Worm (Caenorhabditis elegans) whole organism, mixed stage, embryonic: ENCODE measurements around the gene osm-3.

Experiments used
- M03D4.4 ChIP-seq: sonication (generic microtip); optimal IDR thresholded peaks from 2 replicates; lab custom pipeline; 2017; ENCODE audit warnings: mild to moderate bottlenecking, missing genetic modification characterization, missing compliant biosample characterization
- bed-3 ChIP-seq: fragments of 200-800 bp; sonication (Bioruptor generic); optimal IDR thresholded peaks from 3 replicates; lab custom pipeline; 2018; ENCODE audit warnings: mild to moderate bottlenecking, missing genetic modification characterization, moderate library complexity, missing compliant biosample characterization
- ceh-39 ChIP-seq: fragments of 150-350 bp; optimal IDR thresholded peaks from 2 replicates; lab custom pipeline; 2014; ENCODE audit warnings: missing biosample characterization, missing genetic modification characterization
- ceh-43 ChIP-seq: fragments of 200-800 bp; sonication (Bioruptor generic); optimal IDR thresholded peaks from 2 replicates; lab custom pipeline; 2018; ENCODE audit warnings: mild to moderate bottlenecking, missing genetic modification characterization, moderate library complexity, missing compliant biosample characterization
- ceh-83 ChIP-seq: fragments of 200-800 bp; sonication (Bioruptor generic); optimal IDR thresholded peaks from 2 replicates; lab custom pipeline; 2018; ENCODE audit warnings: mild to moderate bottlenecking, missing genetic modification characterization, missing compliant biosample characterization
- ces-1 ChIP-seq: fragments of 150-350 bp; optimal IDR thresholded peaks from 2 replicates; lab custom pipeline; 2014; ENCODE audit warnings: missing biosample characterization, missing genetic modification reagents, missing genetic modification characterization
- cnd-1 ChIP-seq: fragments of 200-800 bp; sonication (Bioruptor generic); optimal IDR thresholded peaks from 2 replicates; lab custom pipeline; 2018; ENCODE audit warnings: mild to moderate bottlenecking, missing genetic modification characterization, missing compliant biosample characterization
- drap-1 ChIP-seq: fragments of 200-800 bp; sonication (Bioruptor generic); optimal IDR thresholded peaks from 3 replicates; lab custom pipeline; 2018; ENCODE audit warnings: mild to moderate bottlenecking, missing genetic modification characterization, missing compliant biosample characterization
- flh-1 ChIP-seq: fragments of 200-800 bp; sonication (Bioruptor generic); optimal IDR thresholded peaks from 2 replicates; lab custom pipeline; 2018; ENCODE audit warnings: mild to moderate bottlenecking, missing genetic modification characterization, moderate library complexity, missing compliant biosample characterization
- ham-2 ChIP-seq: fragments of 200-800 bp; sonication (Bioruptor generic); optimal IDR thresholded peaks from 2 replicates; lab custom pipeline; 2018; ENCODE audit warnings: mild to moderate bottlenecking, missing genetic modification characterization, missing compliant biosample characterization
- lin-13 ChIP-seq: fragments of 150-350 bp; optimal IDR thresholded peaks from 2 replicates; lab custom pipeline; 2014; ENCODE audit warnings: missing biosample characterization, missing genetic modification characterization
- lin-32 ChIP-seq: fragments of 200-800 bp; sonication (Bioruptor generic); optimal IDR thresholded peaks from 2 replicates; lab custom pipeline; 2018; ENCODE audit warnings: mild to moderate bottlenecking, missing genetic modification characterization, missing compliant biosample characterization
- lsy-2 ChIP-seq: fragments of 150-350 bp; optimal IDR thresholded peaks from 2 replicates; lab custom pipeline; 2014; ENCODE audit warnings: missing biosample characterization, missing genetic modification characterization
- mab-5 ChIP-seq: fragments of 150-350 bp; optimal IDR thresholded peaks from 2 replicates; lab custom pipeline; 2014; ENCODE audit warnings: missing biosample characterization, missing genetic modification characterization
- mep-1 ChIP-seq: fragments of 150-350 bp; optimal IDR thresholded peaks from 2 replicates; lab custom pipeline; 2017; ENCODE audit warnings: missing biosample characterization, missing genetic modification reagents, missing genetic modification characterization, inconsistent platforms
- mls-2 ChIP-seq: sonication (generic microtip); optimal IDR thresholded peaks from 2 replicates; lab custom pipeline; 2016; ENCODE audit warnings: mild to moderate bottlenecking, missing genetic modification characterization, moderate library complexity, missing compliant biosample characterization
- nhr-2 ChIP-seq: fragments of 150-350 bp; optimal IDR thresholded peaks from 2 replicates; lab custom pipeline; 2014; ENCODE audit warnings: missing biosample characterization, missing genetic modification characterization
- nhr-237 ChIP-seq: fragments of 150-350 bp; optimal IDR thresholded peaks from 2 replicates; lab custom pipeline; 2014; ENCODE audit warnings: missing biosample characterization, missing genetic modification characterization
- nhr-28 ChIP-seq: fragments of 150-350 bp; optimal IDR thresholded peaks from 2 replicates; lab custom pipeline; 2014; ENCODE audit warnings: missing biosample characterization, missing genetic modification characterization
- nhr-76 ChIP-seq: sonication (generic microtip); optimal IDR thresholded peaks from 2 replicates; lab custom pipeline; 2017; ENCODE audit warnings: missing biosample characterization, missing genetic modification characterization
- pha-4 ChIP-seq: fragments of 150-350 bp; optimal IDR thresholded peaks from 2 replicates; lab custom pipeline; 2018; ENCODE audit warnings: missing biosample characterization, missing genetic modification reagents, missing genetic modification characterization
- sem-2 ChIP-seq: fragments of 200-800 bp; sonication (Bioruptor generic); optimal IDR thresholded peaks from 2 replicates; lab custom pipeline; 2018; ENCODE audit warnings: mild to moderate bottlenecking, missing genetic modification characterization, missing compliant biosample characterization
- snpc-4 ChIP-seq: fragments of 150-350 bp; optimal IDR thresholded peaks from 2 replicates; lab custom pipeline; 2014; ENCODE audit warnings: missing biosample characterization, missing genetic modification characterization
- sptf-1 ChIP-seq: sonication (generic microtip); optimal IDR thresholded peaks from 2 replicates; lab custom pipeline; 2017; ENCODE audit warnings: mild to moderate bottlenecking, missing genetic modification characterization, moderate library complexity, missing compliant biosample characterization
- tbx-8 ChIP-seq: fragments of 200-800 bp; sonication (Bioruptor generic); optimal IDR thresholded peaks from 2 replicates; lab custom pipeline; 2018; ENCODE audit warnings: mild to moderate bottlenecking, missing genetic modification characterization, moderate library complexity, missing compliant biosample characterization
- unc-120 ChIP-seq: sonication (generic microtip); optimal IDR thresholded peaks from 2 replicates; lab custom pipeline; 2017; ENCODE audit warnings: missing genetic modification characterization, missing compliant biosample characterization; ENCODE audit not compliant: poor library complexity, severe bottlenecking
- unc-62 ChIP-seq: fragments of 150-350 bp; optimal IDR thresholded peaks from 2 replicates; lab custom pipeline; 2014; ENCODE audit warnings: missing biosample characterization, missing genetic modification reagents, missing genetic modification characterization
- ztf-11 ChIP-seq: fragments of 150-350 bp; optimal IDR thresholded peaks from 2 replicates; lab custom pipeline; 2014; ENCODE audit warnings: missing biosample characterization, missing genetic modification characterization

Gene osm-3

ce11 chrIV:3820133-3820532 lies 19.3 kb upstream of the osm-3 start:
- TF ChIP-seq ces-1 (GFP tag; lab: Kevin White, UChicago) (peak; percentile 2), nhr-2 (tag; lab: Kevin White, UChicago) (no peak)

- TF ChIP-seq pha-4 (no peak), ceh-39 (tag; lab: Kevin White, UChicago) (no peak), flh-1 (GFP tag; lab: Kevin White, UChicago) (no peak), ztf-11 (no peak), lsy-2 (tag; lab: Kevin White, UChicago) (no peak), sptf-1 (no peak), snpc-4 (tag; lab: Kevin White, UChicago) (no peak), mab-5 (tag; lab: Kevin White, UChicago) (no peak), bed-3 (GFP tag; lab: Kevin White, UChicago) (no peak), unc-120 (tag; lab: Kevin White, UChicago) (no peak), ceh-83 (GFP tag; lab: Kevin White, UChicago) (no peak), nhr-237 (tag; lab: Kevin White, UChicago) (no peak), lin-13 (tag; lab: Kevin White, UChicago) (no peak), ceh-43 (no peak), unc-62 (GFP tag; lab: Kevin White, UChicago) (no peak), nhr-76 (tag; lab: Kevin White, UChicago) (no peak), ces-1 (GFP tag; lab: Kevin White, UChicago) (no peak), cnd-1 (no peak), lin-32 (GFP tag; lab: Kevin White, UChicago) (no peak)
These were observed 18.5 kb upstream of the osm-3 start, which contains the start of gene bris-1 for ce11 chrIV:3819278-3819777. TSS of gene bris-1 (minus strand) at chrIV:3819328.

ce11 chrIV:3817253-3817652 lies 16.4 kb upstream of the osm-3 start:
- no peak for TF ChIP-seq mls-2 (tag; lab: Kevin White, UChicago)
- TF ChIP-seq unc-62 (GFP tag; lab: Kevin White, UChicago): no peak
- TF ChIP-seq M03D4.4 (tag; lab: Kevin White, UChicago): no peak
- no peak for TF ChIP-seq ztf-11
- TF ChIP-seq nhr-28 (tag; lab: Kevin White, UChicago): no peak

DNA sequence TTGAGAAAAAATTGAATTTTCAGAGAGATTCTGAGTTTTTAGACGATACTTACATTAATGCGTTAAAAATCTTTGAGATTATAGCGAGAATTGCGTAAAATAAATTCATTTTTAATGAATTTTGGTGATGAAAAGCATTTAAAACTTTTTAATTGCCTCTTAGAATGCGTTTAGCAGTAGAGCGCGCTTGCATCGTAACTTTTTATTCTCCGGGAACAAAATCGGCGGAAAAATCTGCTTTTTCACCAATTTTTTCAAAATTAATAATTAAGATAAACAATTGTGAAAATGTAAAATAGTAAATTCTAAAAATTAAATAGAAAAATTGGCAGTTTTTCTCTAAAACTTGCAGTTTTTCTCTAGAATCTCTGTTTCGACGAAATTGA lies 14.4 kb upstream of the osm-3 start:
- TF ChIP-seq mls-2 (tag; lab: Kevin White, UChicago) (no peak), ceh-39 (tag; lab: Kevin White, UChicago) (no peak)

DNA sequence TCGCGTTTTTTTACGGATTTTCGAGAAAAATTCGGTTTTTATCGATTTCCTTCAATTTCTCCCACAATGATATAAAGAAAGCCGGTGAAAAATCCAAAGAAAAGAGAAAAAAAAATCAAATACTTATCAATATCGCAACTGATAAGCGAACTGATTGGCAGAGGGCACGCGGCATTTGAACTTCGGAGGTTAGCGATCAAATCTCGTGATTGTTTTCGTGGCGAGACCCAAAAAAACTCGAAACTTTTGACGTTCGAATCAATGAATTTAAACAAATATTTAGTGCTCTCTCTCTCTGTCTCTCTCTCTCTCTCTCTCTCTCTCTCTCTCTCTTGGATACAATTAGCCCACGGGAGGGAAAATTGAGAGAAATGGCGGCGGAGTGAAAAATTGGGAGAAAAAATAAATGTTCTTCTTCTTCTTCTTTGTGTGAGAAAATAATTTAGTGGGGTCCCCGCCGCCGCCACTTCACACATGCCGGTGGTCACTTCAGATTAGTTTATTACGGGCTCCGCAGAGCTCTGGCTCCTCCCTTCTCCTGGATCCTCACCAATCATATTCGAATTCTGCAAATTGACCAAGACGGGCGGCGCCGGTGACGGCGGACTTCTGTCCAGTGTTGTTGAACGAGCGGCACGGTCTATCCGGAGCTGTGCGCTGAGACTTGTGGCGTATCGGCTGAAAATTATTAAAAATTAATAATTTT lies 13.9 kb upstream of the osm-3 start:
- no peak for TF ChIP-seq mep-1 (tag; lab: Kevin White, UChicago)
- TF ChIP-seq lin-32 (GFP tag; lab: Kevin White, UChicago): no peak
- TF ChIP-seq ceh-39 (tag; lab: Kevin White, UChicago): no peak
- TF ChIP-seq snpc-4 (tag; lab: Kevin White, UChicago): no peak
- TF ChIP-seq pha-4: no peak
- TF ChIP-seq sem-2 (GFP tag; lab: Kevin White, UChicago): no peak
- TF ChIP-seq cnd-1: no peak
- no peak for TF ChIP-seq drap-1
- no peak for TF ChIP-seq unc-120 (tag; lab: Kevin White, UChicago)
- no peak for TF ChIP-seq M03D4.4 (tag; lab: Kevin White, UChicago)
- no peak for TF ChIP-seq flh-1 (GFP tag; lab: Kevin White, UChicago)
- no peak for TF ChIP-seq lsy-2 (tag; lab: Kevin White, UChicago)

DNA sequence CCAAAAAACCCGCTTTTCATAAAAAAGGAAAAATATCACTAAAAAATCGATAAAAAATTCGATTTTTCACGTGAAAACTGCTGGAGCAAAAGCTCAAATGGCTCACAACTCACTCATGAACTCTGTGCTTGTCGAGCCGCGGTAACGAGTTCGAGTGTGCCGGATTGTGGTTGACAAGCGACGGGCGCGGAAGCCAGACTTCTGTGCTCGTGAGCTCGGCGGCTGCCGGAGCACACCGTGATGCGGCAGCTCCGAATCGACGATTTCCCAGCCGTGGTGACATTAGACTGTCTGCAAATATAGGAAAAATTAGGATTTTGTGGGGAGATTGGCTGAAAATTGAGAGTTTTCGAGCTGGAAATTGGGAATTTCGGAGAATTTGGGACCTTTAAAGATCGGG lies 12.0 kb upstream of the osm-3 start:
- no peak for TF ChIP-seq snpc-4 (tag; lab: Kevin White, UChicago)
- TF ChIP-seq, all 35 proteins: peak for 0

- TF ChIP-seq M03D4.4 (tag; lab: Kevin White, UChicago): peak; percentile 38
- peak; percentile 5 for TF ChIP-seq tbx-8 (GFP tag; lab: Kevin White, UChicago)
- TF ChIP-seq ham-2: peak; percentile 13
- no peak for TF ChIP-seq pha-4
- peak; percentile 30 for TF ChIP-seq sem-2 (GFP tag; lab: Kevin White, UChicago)
- no peak for TF ChIP-seq cnd-1
- TF ChIP-seq drap-1: peak; percentile 23
- no peak for TF ChIP-seq mab-5 (tag; lab: Kevin White, UChicago)
- peak; percentile 32 for TF ChIP-seq sptf-1
- TF ChIP-seq mls-2 (tag; lab: Kevin White, UChicago): peak; percentile 10
These were observed 6.7 kb upstream of the osm-3 start for ce11 chrIV:3807545-3807944.
